Fruit fly (Drosophila melanogaster) whole organism, embryonic: ENCODE measurements around the gene CG5674.

Experiments used
- Atf3 ChIP-seq: fragments of 200-800 bp; sonication (Bioruptor generic); optimal IDR thresholded peaks from 3 replicates; lab custom pipeline; 2016; ENCODE audit warnings: missing biosample characterization, missing genetic modification characterization
- Bgb ChIP-seq: fragments of 200-800 bp; sonication (Bioruptor generic); IDR thresholded peaks from 2 replicates; pipeline ENCODE4 v1.3.6; 2022; ENCODE audit warnings: missing biosample characterization, missing genetic modification characterization; ENCODE audit not compliant: partially characterized antibody
- CG10431 ChIP-seq: fragments of 200-800 bp; sonication (Bioruptor generic); optimal IDR thresholded peaks from 3 replicates; lab custom pipeline; 2018; ENCODE audit warnings: missing biosample characterization, mild to moderate bottlenecking, missing genetic modification characterization
- CG11247 ChIP-seq: fragments of 200-800 bp; sonication (Bioruptor generic); IDR thresholded peaks from 2 replicates; pipeline ENCODE4 v1.3.6; 2022; ENCODE audit warnings: missing biosample characterization, missing genetic modification characterization
- CG11456 ChIP-seq: fragments of 200-800 bp; sonication (Bioruptor generic); IDR thresholded peaks from 3 replicates; pipeline ENCODE4 v1.3.6; 2022; ENCODE audit warnings: missing biosample characterization, missing genetic modification characterization
- CG11560 ChIP-seq: fragments of 200-800 bp; sonication (Bioruptor generic); IDR thresholded peaks from 3 replicates; pipeline ENCODE4 v1.3.6; 2022; ENCODE audit warnings: missing biosample characterization, missing genetic modification characterization
- CG11723 ChIP-seq: fragments of 200-800 bp; sonication (Bioruptor generic); optimal IDR thresholded peaks from 2 replicates; lab custom pipeline; 2017; ENCODE audit warnings: missing biosample characterization, mild to moderate bottlenecking, missing genetic modification characterization
- CG12391 ChIP-seq: fragments of 200-800 bp; sonication (Bioruptor generic); optimal IDR thresholded peaks from 3 replicates; lab custom pipeline; 2018; ENCODE audit warnings: missing biosample characterization, mild to moderate bottlenecking, missing genetic modification characterization, moderate library complexity
- CG13775 ChIP-seq: fragments of 200-800 bp; sonication (Bioruptor generic); optimal IDR thresholded peaks from 3 replicates; lab custom pipeline; 2017; ENCODE audit warnings: missing biosample characterization, mild to moderate bottlenecking, missing genetic modification characterization
- CG13894 ChIP-seq: fragments of 200-800 bp; sonication (Bioruptor generic); optimal IDR thresholded peaks from 3 replicates; lab custom pipeline; 2018; ENCODE audit warnings: missing biosample characterization, mild to moderate bottlenecking, missing genetic modification characterization, moderate library complexity
- CG14014 ChIP-seq: fragments of 200-800 bp; sonication (Bioruptor generic); IDR thresholded peaks from 2 replicates; pipeline ENCODE4 v1.3.6; 2022; ENCODE audit warnings: missing biosample characterization, missing genetic modification characterization
- CG15696 ChIP-seq: fragments of 200-800 bp; sonication (Bioruptor generic); optimal IDR thresholded peaks from 2 replicates; lab custom pipeline; 2019; ENCODE audit warnings: missing biosample characterization, mild to moderate bottlenecking, missing genetic modification characterization, moderate library complexity
- CG1647 ChIP-seq: fragments of 200-800 bp; sonication (Bioruptor generic); optimal IDR thresholded peaks from 3 replicates; lab custom pipeline; 2016; ENCODE audit warnings: missing biosample characterization, missing genetic modification characterization
- CG16815 ChIP-seq: fragments of 200-800 bp; sonication (Bioruptor generic); optimal IDR thresholded peaks from 3 replicates; lab custom pipeline; 2017; ENCODE audit warnings: missing biosample characterization, mild to moderate bottlenecking, missing genetic modification characterization
- CG16863 ChIP-seq: fragments of 200-800 bp; sonication (Bioruptor generic); optimal IDR thresholded peaks from 3 replicates; lab custom pipeline; 2016; ENCODE audit warnings: missing biosample characterization, missing genetic modification characterization
- CG17186 ChIP-seq: fragments of 200-800 bp; sonication (Bioruptor generic); optimal IDR thresholded peaks from 3 replicates; lab custom pipeline; 2017; ENCODE audit warnings: missing biosample characterization, missing genetic modification reagents, missing genetic modification characterization
- CG30403 ChIP-seq: fragments of 200-800 bp; sonication (Bioruptor generic); optimal IDR thresholded peaks from 3 replicates; lab custom pipeline; 2016; ENCODE audit warnings: missing biosample characterization, missing genetic modification characterization
- CG32767 ChIP-seq: fragments of 200-800 bp; sonication (Bioruptor generic); IDR thresholded peaks from 2 replicates; pipeline ENCODE4 v1.3.6; 2022; ENCODE audit warnings: missing biosample characterization, missing genetic modification characterization
- CG34224 ChIP-seq: fragments of 200-800 bp; sonication (Bioruptor generic); IDR thresholded peaks from 3 replicates; pipeline ENCODE4 v1.3.6; 2022; ENCODE audit warnings: missing biosample characterization, missing genetic modification characterization; ENCODE audit not compliant: partially characterized antibody
- CG3847 ChIP-seq: fragments of 200-800 bp; sonication (Bioruptor generic); IDR thresholded peaks from 2 replicates; pipeline ENCODE4 v1.3.6; 2022; ENCODE audit warnings: missing biosample characterization, missing genetic modification characterization
- CG3995 ChIP-seq: fragments of 200-800 bp; sonication (Bioruptor generic); optimal IDR thresholded peaks from 3 replicates; lab custom pipeline; 2016; ENCODE audit warnings: missing biosample characterization, missing genetic modification characterization
- CG4820 ChIP-seq: fragments of 200-800 bp; sonication (Bioruptor generic); optimal IDR thresholded peaks from 3 replicates; lab custom pipeline; 2016; ENCODE audit warnings: missing biosample characterization, missing genetic modification characterization
- CG5180 ChIP-seq: fragments of 200-800 bp; sonication (Bioruptor generic); optimal IDR thresholded peaks from 3 replicates; lab custom pipeline; 2017; ENCODE audit warnings: missing biosample characterization, missing genetic modification characterization, mild to moderate bottlenecking, moderate library complexity, missing genetic modification reagents
- CG6254 ChIP-seq: fragments of 200-800 bp; sonication (Bioruptor generic); optimal IDR thresholded peaks from 3 replicates; lab custom pipeline; 2017; ENCODE audit warnings: mild to moderate bottlenecking, missing biosample characterization, missing genetic modification reagents, missing genetic modification characterization
- CG6791 ChIP-seq: fragments of 200-800 bp; sonication (Bioruptor generic); IDR thresholded peaks from 3 replicates; pipeline ENCODE4 v1.3.6; 2022; ENCODE audit warnings: missing biosample characterization, missing genetic modification characterization; ENCODE audit not compliant: partially characterized antibody
- CG8281 ChIP-seq: fragments of 200-800 bp; sonication (Bioruptor generic); optimal IDR thresholded peaks from 2 replicates; lab custom pipeline; 2018; ENCODE audit warnings: missing biosample characterization, mild to moderate bottlenecking, missing genetic modification characterization, moderate library complexity
- CG8924 ChIP-seq: fragments of 200-800 bp; optimal IDR thresholded peaks from 3 replicates; lab custom pipeline; 2019; ENCODE audit warnings: missing biosample characterization, mild to moderate bottlenecking, missing genetic modification characterization, moderate library complexity
- CG9876 ChIP-seq: fragments of 200-800 bp; sonication (Bioruptor generic); optimal IDR thresholded peaks from 2 replicates; lab custom pipeline; 2016; ENCODE audit warnings: missing biosample characterization, missing genetic modification characterization
- Chrac-16 ChIP-seq: fragments of 200-800 bp; sonication (Bioruptor generic); optimal IDR thresholded peaks from 3 replicates; lab custom pipeline; 2016; ENCODE audit warnings: missing biosample characterization, missing genetic modification characterization
- Elba2 ChIP-seq: fragments of 200-800 bp; sonication (Bioruptor generic); optimal IDR thresholded peaks from 3 replicates; lab custom pipeline; 2016; ENCODE audit warnings: missing biosample characterization, missing genetic modification characterization
- Gsc ChIP-seq: fragments of 200-800 bp; sonication (Bioruptor generic); IDR thresholded peaks from 2 replicates; pipeline ENCODE4 v1.3.6; 2022; ENCODE audit warnings: missing biosample characterization, missing genetic modification characterization
- Gug ChIP-seq: fragments of 200-800 bp; sonication (Bioruptor generic); IDR thresholded peaks from 4 replicates; pipeline ENCODE4 v1.3.6; 2022; ENCODE audit warnings: missing biosample characterization, missing genetic modification characterization
- HLH3B ChIP-seq: fragments of 200-800 bp; sonication (Bioruptor generic); IDR thresholded peaks from 2 replicates; pipeline ENCODE4 v1.3.6; 2022; ENCODE audit warnings: missing biosample characterization, missing genetic modification characterization
- HLH54F ChIP-seq: fragments of 200-800 bp; sonication (Bioruptor generic); optimal IDR thresholded peaks from 3 replicates; lab custom pipeline; 2016; ENCODE audit warnings: missing biosample characterization, missing genetic modification characterization
- NfI ChIP-seq: fragments of 200-800 bp; sonication (Bioruptor generic); optimal IDR thresholded peaks from 3 replicates; lab custom pipeline; 2018; ENCODE audit warnings: missing biosample characterization, mild to moderate bottlenecking, missing genetic modification characterization, moderate library complexity
- PHDP ChIP-seq: fragments of 200-800 bp; sonication (Bioruptor generic); optimal IDR thresholded peaks from 3 replicates; lab custom pipeline; 2018; ENCODE audit warnings: missing biosample characterization, mild to moderate bottlenecking, missing genetic modification characterization, moderate library complexity
- Ptx1 ChIP-seq: fragments of 200-800 bp; sonication (Bioruptor generic); IDR thresholded peaks from 2 replicates; pipeline ENCODE4 v1.3.6; 2022; ENCODE audit warnings: missing biosample characterization, missing genetic modification characterization
- Sin3A ChIP-seq: fragments of >200 bp; optimal IDR thresholded peaks from 2 replicates; lab custom pipeline; 2018
- cas ChIP-seq: fragments of 200-800 bp; sonication (Bioruptor generic); IDR thresholded peaks from 2 replicates; pipeline ENCODE4 v1.3.6; 2022; ENCODE audit warnings: missing biosample characterization, missing genetic modification characterization
- chif ChIP-seq, 2 experiments: fragments of 200-800 bp; sonication (Bioruptor generic); optimal IDR thresholded peaks; 3 replicates each; lab custom pipeline; 2016; ENCODE audit warnings: missing biosample characterization in 2 of 2, missing genetic modification characterization in 2 of 2
- cwo ChIP-seq: fragments of 200-800 bp; sonication (Bioruptor generic); optimal IDR thresholded peaks from 3 replicates; lab custom pipeline; 2017; ENCODE audit warnings: missing biosample characterization, missing genetic modification characterization, mild to moderate bottlenecking, moderate library complexity, missing genetic modification reagents
- en ChIP-seq: fragments of 200-800 bp; sonication (Bioruptor generic); optimal IDR thresholded peaks from 2 replicates; lab custom pipeline; 2016; ENCODE audit warnings: missing biosample characterization, missing genetic modification characterization
- fu2 ChIP-seq: fragments of 200-800 bp; sonication (Bioruptor generic); optimal IDR thresholded peaks from 2 replicates; lab custom pipeline; 2016; ENCODE audit warnings: missing biosample characterization, missing genetic modification characterization
- grn ChIP-seq: fragments of 200-800 bp; sonication (Bioruptor generic); optimal IDR thresholded peaks from 3 replicates; lab custom pipeline; 2017; ENCODE audit warnings: missing biosample characterization, missing genetic modification characterization
- mam ChIP-seq: fragments of 200-800 bp; sonication (Bioruptor generic); optimal IDR thresholded peaks from 3 replicates; lab custom pipeline; 2016; ENCODE audit warnings: missing biosample characterization, missing genetic modification characterization
- rib ChIP-seq: fragments of 200-800 bp; sonication (Bioruptor generic); IDR thresholded peaks from 2 replicates; pipeline ENCODE4 v1.3.6; 2022; ENCODE audit warnings: missing biosample characterization, missing genetic modification characterization
- ro ChIP-seq: fragments of 200-800 bp; sonication (Bioruptor generic); IDR thresholded peaks from 2 replicates; pipeline ENCODE4 v1.3.6; 2022; ENCODE audit warnings: missing biosample characterization, missing genetic modification characterization
- slbo ChIP-seq: fragments of 200-800 bp; sonication (Bioruptor generic); IDR thresholded peaks from 2 replicates; pipeline ENCODE4 v1.3.6; 2022; ENCODE audit warnings: missing biosample characterization, missing genetic modification characterization
- tna ChIP-seq: fragments of 200-800 bp; sonication (Bioruptor generic); IDR thresholded peaks from 2 replicates; pipeline ENCODE4 v1.3.6; 2022; ENCODE audit warnings: missing biosample characterization, missing genetic modification characterization; ENCODE audit not compliant: partially characterized antibody
- zfh1 ChIP-seq: fragments of 200-800 bp; sonication (Bioruptor generic); IDR thresholded peaks from 3 replicates; pipeline ENCODE4 v1.3.6; 2022; ENCODE audit warnings: missing biosample characterization, missing genetic modification characterization

Gene CG5674

DNA sequence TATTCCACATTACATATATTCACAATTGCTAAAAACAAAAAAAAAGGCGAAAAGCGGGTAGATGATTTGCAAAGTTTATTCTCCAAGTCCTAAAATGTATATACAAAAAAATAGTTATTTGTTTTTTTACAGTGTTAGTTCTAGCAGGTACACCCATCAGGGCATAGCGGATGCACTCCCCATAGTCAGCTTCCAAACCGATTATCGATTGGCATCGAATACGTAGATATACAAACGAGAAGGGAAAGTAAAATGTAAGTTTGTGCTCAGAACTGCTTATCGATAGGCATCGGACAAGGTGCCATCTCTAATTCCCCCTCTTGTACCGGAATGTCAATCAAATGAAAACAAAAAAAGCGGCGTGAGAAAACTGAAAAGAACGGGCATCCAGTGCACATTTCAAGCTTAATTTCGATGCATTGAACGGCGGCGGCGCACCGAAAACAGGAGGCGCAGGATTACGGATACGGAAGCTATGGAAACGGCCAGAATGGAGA, at the start of gene CG5674 (continued):
- TF ChIP-seq CG15696 (tag; lab: Kevin White, UChicago) (no peak), CG14014 (GFP tag; lab: Robert Waterston, UW) (0 out of 2 replicates have a peak, but pooled peaks have one; percentile 47), HLH54F (GFP tag; lab: Kevin White, UChicago) (peak; percentile 66), CG34224 (peak; percentile 80), Gug (GFP tag; lab: Robert Waterston, UW) (peak; percentile 44; the same call in 3 of the 4 replicates), CG11456 (GFP tag; lab: Robert Waterston, UW) (peak; percentile 76; the same call in 1 of the 3 replicates), CG4820 (GFP tag; lab: Kevin White, UChicago) (peak; percentile 30), cas (GFP tag; lab: Robert Waterston, UW) (0 out of 2 replicates have a peak, but pooled peaks have one; percentile 41)

dm6 chr2L:17914923-17915322, 48.3 kb upstream of the CG5674 start, which contains the start of gene CG43271:
CG43271 (minus strand) TSS chr2L:17915023.
- TF ChIP-seq CG3995 (GFP tag; lab: Kevin White, UChicago) (no peak), CG17186 (no peak), Elba2 (no peak), chif (GFP tag; optimal IDR thresholded peaks at IDR 0.05; lab: Kevin White, UChicago) (no peak), CG9876 (GFP tag; lab: Kevin White, UChicago) (no peak), Chrac-16 (no peak), CG16863 (GFP tag; lab: Kevin White, UChicago) (no peak), CG3847 (GFP tag; lab: Robert Waterston, UW) (no peak), CG11247 (GFP tag; lab: Robert Waterston, UW) (no peak), grn (GFP tag; lab: Kevin White, UChicago) (no peak), NfI (GFP tag; lab: Kevin White, UChicago) (no peak), ro (no peak), Bgb (GFP tag; lab: Robert Waterston, UW) (no peak), CG13894 (tag; lab: Kevin White, UChicago) (no peak), Atf3 (GFP tag; lab: Kevin White, UChicago) (no peak), cwo (GFP tag; lab: Kevin White, UChicago) (no peak)
- TF ChIP-seq, all 482 proteins: peak for 0

- TF ChIP-seq CG5180: no peak
- TF ChIP-seq CG10431: no peak
- no peak for TF ChIP-seq rib
- TF ChIP-seq zfh1 (GFP tag; lab: Robert Waterston, UW): no peak
- no peak for TF ChIP-seq Sin3A (lab: Kevin White, UChicago)
- no peak for TF ChIP-seq CG13775
- TF ChIP-seq PHDP: peak; percentile 20
- no peak for TF ChIP-seq CG8924 (tag; lab: Kevin White, UChicago)
- no peak for TF ChIP-seq CG12391 (tag; lab: Kevin White, UChicago)
- TF ChIP-seq CG16815 (GFP tag; lab: Kevin White, UChicago): no peak
- TF ChIP-seq Gsc: no peak
- no peak for TF ChIP-seq fu2
- no peak for TF ChIP-seq CG1647 (GFP tag; lab: Kevin White, UChicago)
- no peak for TF ChIP-seq tna (GFP tag; lab: Robert Waterston, UW)
- no peak for TF ChIP-seq en (GFP tag; lab: Kevin White, UChicago)
- peak; percentile 15; the same call in 1 of the 2 replicates for TF ChIP-seq Ptx1 (GFP tag; lab: Robert Waterston, UW)
- no peak for TF ChIP-seq CG32767 (GFP tag; lab: Robert Waterston, UW)
- no peak for TF ChIP-seq CG11560
- no peak for TF ChIP-seq HLH3B (GFP tag; lab: Robert Waterston, UW)
- TF ChIP-seq CG6254 (GFP tag; lab: Kevin White, UChicago): no peak
- TF ChIP-seq CG6791 (GFP tag; lab: Robert Waterston, UW): no peak
- TF ChIP-seq CG11723 (GFP tag; lab: Kevin White, UChicago): no peak
- peak; percentile 35 for TF ChIP-seq CG30403
- no peak for TF ChIP-seq CG8281 (tag; lab: Kevin White, UChicago)
- peak; percentile 24; the same call in 1 of the 2 replicates for TF ChIP-seq slbo (GFP tag; lab: Robert Waterston, UW)
- no peak for TF ChIP-seq mam (GFP tag; lab: Kevin White, UChicago)
Measured at dm6 chr2L:17921527-17921926, 41.7 kb upstream of the CG5674 start.
